Fruit fly (Drosophila melanogaster): ENCODE measurements around the gene CG10352.

DNA sequence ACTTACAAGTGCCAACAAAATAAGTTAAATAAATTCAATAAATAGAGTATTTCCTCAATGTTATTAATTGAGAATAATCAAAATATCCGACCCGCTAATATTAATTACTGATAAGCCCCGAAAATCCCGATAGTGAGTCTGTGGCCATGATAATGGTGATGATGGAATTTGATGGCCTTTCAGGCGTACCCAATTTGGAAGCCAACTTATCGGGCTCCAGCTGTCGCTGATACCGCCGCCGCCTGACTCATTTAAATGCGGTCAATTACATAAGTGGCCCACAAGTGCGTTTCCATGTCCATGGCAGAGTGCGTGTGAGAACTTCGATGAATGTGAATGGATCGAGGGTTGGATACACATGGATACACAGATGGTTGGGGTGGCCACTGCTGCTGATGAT is 7.2 kb upstream of the CG10352 start:
- TF ChIP-seq Clk (GFP tag; optimal IDR thresholded peaks at IDR 0.05) (no peak), CG1620 (GFP tag; optimal IDR thresholded peaks at IDR 0.05) (no peak), Hr96 (GFP tag; optimal IDR thresholded peaks at IDR 0.05) (no peak), pad (GFP tag; optimal IDR thresholded peaks at IDR 0.05) (no peak), cic (GFP tag; optimal IDR thresholded peaks at IDR 0.05) (no peak)

All from whole organism, adult.